Worm (Caenorhabditis elegans): ENCODE data around the gene T01H3.5.

- TF ChIP-seq fos-1 (tag; optimal IDR thresholded peaks at IDR 0.05) (no peak), mdl-1 (tag; optimal IDR thresholded peaks at IDR 0.05) (no peak), lin-13 (GFP tag; optimal IDR thresholded peaks at IDR 0.05) (no peak), lin-39 (tag; optimal IDR thresholded peaks at IDR 0.05) (no peak), nhr-28 (tag; optimal IDR thresholded peaks at IDR 0.05) (no peak), lin-15B (tag; optimal IDR thresholded peaks at IDR 0.05) (peak; percentile 20), irx-1 (tag; optimal IDR thresholded peaks at IDR 0.05) (peak; percentile 8), nhr-19 (GFP tag; conservative IDR thresholded peaks at IDR 0.05) (0 out of 2 replicates have a peak, but pooled peaks have one; percentile 14), mep-1 (tag; optimal IDR thresholded peaks at IDR 0.05) (peak; percentile 48), snu-23 (GFP tag; optimal IDR thresholded peaks at IDR 0.05) (peak; percentile 72), nhr-76 (tag; optimal IDR thresholded peaks at IDR 0.05) (no peak), unc-130 (tag; optimal IDR thresholded peaks at IDR 0.05) (no peak), nhr-12 (tag; optimal IDR thresholded peaks at IDR 0.05) (no peak), grh-1 (GFP tag; IDR thresholded peaks at IDR 0.05) (no peak)
Observed at ce11 chrII:7857485-7858010, 21.9 kb upstream of the T01H3.5 start, which contains the start of the genes cec-3 and T09A5.15.

Measured in whole organism, L1 larva.